Fruit fly (Drosophila melanogaster): ENCODE results near the gene RluA-2.

Gene RluA-2

DNA sequence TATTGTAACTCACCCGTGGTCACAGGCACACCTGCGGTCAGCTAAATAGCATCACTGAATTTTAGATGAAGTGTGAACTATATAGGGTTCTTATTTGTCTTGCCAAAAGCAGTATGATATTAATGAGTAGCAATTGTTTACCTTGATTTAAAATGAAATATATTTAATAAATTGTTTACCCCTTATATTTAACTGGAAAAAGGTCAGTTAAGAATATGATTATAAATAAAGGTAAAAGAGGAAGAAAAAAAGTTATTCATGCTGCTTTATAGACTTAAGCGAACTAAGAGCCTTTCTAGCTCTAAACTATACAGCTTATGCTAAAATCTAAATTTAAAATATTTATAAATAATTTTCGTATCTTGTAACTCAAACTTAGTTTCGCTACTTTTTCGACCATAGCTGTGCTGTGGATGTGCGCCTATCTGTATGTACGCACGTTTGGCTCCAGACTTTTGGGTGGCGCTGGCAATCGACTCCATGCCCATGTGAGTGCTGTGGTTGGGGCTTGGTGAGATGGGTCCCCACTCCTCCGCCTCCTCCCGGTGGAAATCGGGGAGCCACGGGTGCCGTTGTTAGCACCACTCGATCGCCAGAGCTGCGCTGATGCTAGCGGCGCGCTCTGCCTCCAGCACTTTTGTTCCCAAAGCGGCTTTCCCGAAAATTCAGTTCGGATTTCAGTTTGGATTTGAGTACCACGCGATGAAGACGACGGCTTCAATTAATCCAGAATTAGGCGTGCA is 34.7 kb upstream of the RluA-2 start, which contains the start of gene loh (continued):
- TF ChIP-seq svp (GFP tag) (no peak), CG34406 (GFP tag; optimal IDR thresholded peaks at IDR 0.05) (no peak), CG6808 (GFP tag; optimal IDR thresholded peaks at IDR 0.05) (no peak), lz (GFP tag; optimal IDR thresholded peaks at IDR 0.05) (peak; percentile 1), Sox14 (GFP tag; optimal IDR thresholded peaks at IDR 0.05) (no peak), dsx (GFP tag; optimal IDR thresholded peaks at IDR 0.05; ENCODE audit: poor library complexity, severe bottlenecking) (no peak), CG11762 (GFP tag; optimal IDR thresholded peaks at IDR 0.05; ENCODE audit: insufficient read depth) (no peak), CG7368 (GFP tag; optimal IDR thresholded peaks at IDR 0.05) (no peak), achi (GFP tag; optimal IDR thresholded peaks at IDR 0.05) (no peak), OdsH (GFP tag; optimal IDR thresholded peaks at IDR 0.05) (peak; percentile 50), CG31627 (GFP tag; optimal IDR thresholded peaks at IDR 0.05) (no peak), pdm3 (GFP tag; optimal IDR thresholded peaks at IDR 0.05) (no peak), CG4318 (GFP tag; optimal IDR thresholded peaks at IDR 0.05) (no peak), CG10669 (GFP tag; optimal IDR thresholded peaks at IDR 0.05) (no peak), CG10631 (GFP tag; optimal IDR thresholded peaks at IDR 0.05) (peak; percentile 49), CG15336 (GFP tag; IDR thresholded peaks at IDR 0.05) (no peak; the same call in 1 of the 2 replicates), Hr38 (GFP tag; optimal IDR thresholded peaks at IDR 0.05) (no peak), acj6 (GFP tag; optimal IDR thresholded peaks at IDR 0.05) (peak; percentile 40), dac (GFP tag; optimal IDR thresholded peaks at IDR 0.05) (no peak), CG3919 (GFP tag; optimal IDR thresholded peaks at IDR 0.05) (no peak), CG16779 (tag; optimal IDR thresholded peaks at IDR 0.05) (no peak), Lpt (GFP tag; optimal IDR thresholded peaks at IDR 0.05) (no peak), CG11294 (GFP tag; IDR thresholded peaks at IDR 0.05) (no peak)

DNA sequence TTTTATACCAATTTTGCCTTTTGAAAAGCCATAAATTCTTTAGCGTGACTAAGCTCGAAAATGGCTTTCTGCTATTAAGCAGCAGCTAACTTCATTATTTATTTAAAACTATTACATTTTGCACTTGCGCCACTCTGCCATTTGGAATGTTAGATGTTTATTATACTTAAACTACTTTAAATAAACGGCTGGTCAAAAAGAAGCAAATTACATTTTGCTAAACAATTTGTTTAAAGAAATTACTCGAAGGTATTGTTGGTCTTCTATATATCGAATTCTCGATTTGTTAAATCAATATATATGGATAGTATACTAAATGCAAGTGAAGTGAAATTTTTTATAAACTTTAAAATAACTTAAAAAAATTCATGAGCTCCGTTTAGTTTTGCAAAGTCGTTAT is 24.6 kb upstream of the RluA-2 start, which contains the start of gene ppk10:
TSS of gene ppk10 (minus strand) at position 101 of the 400 bp plus-strand sequence.
- TF ChIP-seq Met (GFP tag; optimal IDR thresholded peaks at IDR 0.05) (no peak), CG6854 (GFP tag; optimal IDR thresholded peaks at IDR 0.05) (no peak), cyc (GFP tag; optimal IDR thresholded peaks at IDR 0.05) (no peak), fd59A (GFP tag; optimal IDR thresholded peaks at IDR 0.05) (no peak), Ets96B (tag; optimal IDR thresholded peaks at IDR 0.05) (no peak), CG7368 (GFP tag; optimal IDR thresholded peaks at IDR 0.05) (no peak), Hr4 (GFP tag; optimal IDR thresholded peaks at IDR 0.05) (no peak), Eip78C (GFP tag) (no peak), Ets21C (GFP tag; optimal IDR thresholded peaks at IDR 0.05) (no peak)

DNA sequence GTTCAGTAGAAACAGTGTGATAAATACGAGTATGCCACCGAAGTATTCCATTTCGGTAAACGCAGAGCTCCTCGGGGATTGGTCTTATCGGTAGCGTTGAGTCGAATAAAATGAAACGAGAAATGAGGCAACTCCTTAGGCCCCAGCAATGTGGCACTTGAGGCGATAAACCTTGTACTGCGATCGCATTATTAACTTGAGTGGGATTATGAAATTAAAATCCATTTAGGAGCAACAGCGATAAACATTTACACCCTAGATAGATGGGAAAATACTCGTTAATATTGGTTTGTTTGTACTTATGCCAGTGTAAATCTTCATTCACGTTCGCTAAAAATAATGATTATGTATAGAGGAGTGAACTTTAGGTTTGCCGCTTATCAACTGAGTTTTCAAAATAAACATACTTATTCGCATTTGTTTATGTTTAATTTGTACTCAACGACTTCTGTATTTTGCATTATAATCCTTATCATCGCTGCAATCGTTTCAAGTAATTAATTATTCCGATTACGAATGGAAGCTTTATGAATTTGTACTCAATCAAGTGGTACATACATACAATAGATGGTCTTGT is 20.8 kb upstream of the RluA-2 start:
- TF ChIP-seq CG9139 (GFP tag; optimal IDR thresholded peaks at IDR 0.05) (no peak), vri (GFP tag; optimal IDR thresholded peaks at IDR 0.05) (peak; percentile 93), CG11762 (GFP tag; optimal IDR thresholded peaks at IDR 0.05; ENCODE audit: insufficient read depth) (no peak), svp (GFP tag) (peak; percentile 78), Eip78C (GFP tag) (peak; percentile 53), Lpt (GFP tag; optimal IDR thresholded peaks at IDR 0.05) (no peak), Sox14 (GFP tag; optimal IDR thresholded peaks at IDR 0.05) (no peak), Hr4 (GFP tag; optimal IDR thresholded peaks at IDR 0.05) (no peak)

DNA sequence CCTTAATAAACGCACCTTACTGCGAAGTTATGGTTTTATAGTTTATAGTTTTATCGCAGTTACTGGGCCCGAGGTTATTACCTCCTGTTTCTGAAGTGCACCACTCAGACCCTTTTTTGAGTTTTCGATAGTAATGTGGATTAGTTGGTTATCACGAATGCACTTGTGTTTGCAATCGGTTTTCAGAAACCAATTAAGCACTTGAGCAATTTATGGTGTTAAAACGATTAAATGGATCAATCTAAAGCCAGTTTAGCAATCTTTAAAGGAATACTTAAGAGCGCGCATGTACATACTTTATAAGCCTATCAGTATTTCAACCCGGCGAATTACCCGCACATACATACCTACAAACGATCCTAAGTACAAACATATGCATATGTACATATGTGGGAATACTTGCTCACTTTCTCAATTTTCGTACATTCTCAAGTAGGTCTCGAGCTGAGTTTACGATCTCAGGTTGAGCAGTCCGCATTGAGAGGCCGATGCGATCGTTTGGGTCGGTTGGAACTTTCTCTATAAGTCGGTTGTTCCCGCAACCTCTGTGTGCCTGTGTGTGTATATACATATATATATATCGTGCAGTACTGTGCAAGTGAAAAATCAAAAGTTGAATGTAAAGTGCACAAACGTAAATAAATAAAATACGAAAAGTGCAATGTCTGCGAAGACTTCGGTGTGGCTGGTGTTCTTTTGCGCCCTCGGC is 19.5 kb upstream of the RluA-2 start, which contains the start of the genes LManI and LManII:
TSS of gene LManI (minus strand) at position 51 of the 709 bp plus-strand sequence.
TSS of gene LManII (plus strand) at position 468 of the 709 bp plus-strand sequence.
- TF ChIP-seq lz (GFP tag; optimal IDR thresholded peaks at IDR 0.05) (no peak), svp (GFP tag) (peak; percentile 72)

All from whole organism, prepupa.